Fruit fly (Drosophila melanogaster) whole organism: ENCODE results near the gene Prp3.

Experiments used
- CG8478 ChIP-seq: fragments of >200 bp; optimal IDR thresholded peaks from 2 replicates; lab custom pipeline; 2018; ENCODE audit warnings: inconsistent platforms
- Dll ChIP-seq: fragments of >200 bp; optimal IDR thresholded peaks from 2 replicates; lab custom pipeline; 2017
- psq ChIP-seq: fragments of >200 bp; optimal IDR thresholded peaks from 2 replicates; lab custom pipeline; 2017
- usp ChIP-seq: fragments of >200 bp; optimal IDR thresholded peaks from 2 replicates; lab custom pipeline; 2017; ENCODE audit warnings: missing biosample characterization, missing genetic modification characterization, mixed read lengths

DNA sequence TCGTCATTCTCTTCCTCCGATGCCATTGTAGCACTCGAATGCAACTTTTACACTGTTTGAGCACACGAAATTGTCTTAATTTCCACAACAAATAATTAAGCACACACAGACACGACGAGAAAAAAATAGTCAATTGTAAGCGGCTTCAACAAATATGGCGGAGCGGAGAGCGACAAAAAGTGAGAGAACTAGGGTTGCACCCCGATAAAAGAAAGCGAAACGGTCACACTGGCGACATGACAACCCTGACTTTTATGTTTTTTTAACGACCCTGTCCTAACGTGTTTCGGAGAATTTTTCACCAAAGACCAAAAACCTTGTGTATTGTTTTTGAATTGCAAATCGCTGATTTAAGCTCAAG, at the start of gene Prp3, which contains the start of gene Mi-2:
- TF ChIP-seq usp (GFP tag; lab: Kevin White, UChicago) (no peak), CG8478 (lab: Kevin White, UChicago) (no peak), psq (lab: Kevin White, UChicago) (no peak), Dll (no peak)
